Fruit fly (Drosophila melanogaster) whole organism, wandering third instar larva: Measurements from ENCODE around the gene CG4617.
A peak's percentile ranks its signal among the peaks of the same experiment; 100 is the strongest.

ENCODE experiments used
- br ChIP-seq: fragments of 200-800 bp; sonication (Bioruptor generic); optimal IDR thresholded peaks from 2 replicates; lab custom pipeline; 2016; ENCODE audit warnings: missing biosample characterization, missing genetic modification characterization
- psq ChIP-seq: fragments of 200-800 bp; sonication (Bioruptor generic); optimal IDR thresholded peaks from 3 replicates; lab custom pipeline; 2017; ENCODE audit warnings: missing biosample characterization, mild to moderate bottlenecking, missing genetic modification characterization, moderate library complexity

DNA sequence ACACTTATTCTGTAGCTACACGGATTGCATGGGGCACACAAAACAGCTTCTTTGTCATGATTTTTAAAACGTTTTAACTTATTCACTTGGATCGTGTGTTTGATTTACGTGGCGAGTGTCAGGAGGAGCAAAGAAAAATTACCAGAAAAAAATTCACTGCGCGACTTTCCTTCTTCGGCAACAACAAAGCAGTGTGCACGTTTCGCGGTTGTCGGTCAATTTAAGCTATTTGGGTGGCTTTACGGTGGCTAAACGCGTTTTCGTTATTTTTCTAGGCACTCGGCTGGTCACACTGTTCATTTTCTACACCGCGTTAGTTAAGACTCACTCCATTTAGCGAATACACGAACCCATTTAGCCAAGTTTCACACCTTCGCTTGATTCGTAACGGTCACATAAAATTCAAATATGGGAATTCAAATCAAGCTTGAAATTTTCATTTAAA, 6.4 kb downstream of the CG4617 start, which contains the start of gene Sxl:
- TF ChIP-seq br (peak; percentile 29), psq (no peak)
